Fruit fly (Drosophila melanogaster): Measurements from ENCODE around the gene Gtpx.

Gtpx gene

dm6 chr3L:3376551-3376950, 50.5 kb downstream of the Gtpx start, which contains the start of gene CG12012 (continued):
- TF ChIP-seq CG14965 (GFP tag; optimal IDR thresholded peaks at IDR 0.05; ENCODE audit: borderline replicate concordance), result no peak
- TF ChIP-seq Scr (GFP tag; IDR thresholded peaks at IDR 0.05; ENCODE audit: partially characterized antibody), result peak; percentile 58
- no peak for TF ChIP-seq gcm2 (GFP tag; optimal IDR thresholded peaks at IDR 0.05)
- TF ChIP-seq Bgb (GFP tag; IDR thresholded peaks at IDR 0.05; ENCODE audit: partially characterized antibody), result peak; percentile 57
- TF ChIP-seq CG10959 (GFP tag; IDR thresholded peaks at IDR 0.05), result no peak
- TF ChIP-seq luna (GFP tag; optimal IDR thresholded peaks at IDR 0.05), result no peak
- peak; percentile 55; the same call in 1 of the 2 replicates for TF ChIP-seq nerfin-2 (GFP tag; IDR thresholded peaks at IDR 0.05; ENCODE audit: partially characterized antibody)
- TF ChIP-seq az2 (GFP tag; optimal IDR thresholded peaks at IDR 0.05), result no peak
- no peak for TF ChIP-seq run (tag; optimal IDR thresholded peaks at IDR 0.05)
- TF ChIP-seq CG10209 (GFP tag; optimal IDR thresholded peaks at IDR 0.05), result no peak
- TF ChIP-seq Atf3 (GFP tag; optimal IDR thresholded peaks at IDR 0.05), result no peak
- TF ChIP-seq Mad (GFP tag; optimal IDR thresholded peaks at IDR 0.05), result no peak
- TF ChIP-seq Blimp-1 (GFP tag; optimal IDR thresholded peaks at IDR 0.05), result no peak
- no peak for TF ChIP-seq jigr1 (GFP tag; IDR thresholded peaks at IDR 0.05)
- no peak for TF ChIP-seq inv (GFP tag; IDR thresholded peaks at IDR 0.05; ENCODE audit: partially characterized antibody)
- no peak for TF ChIP-seq sr (GFP tag; IDR thresholded peaks at IDR 0.05)
- peak; percentile 4 for TF ChIP-seq Sry-δ (GFP tag; optimal IDR thresholded peaks at IDR 0.05)
- TF ChIP-seq wor (GFP tag; IDR thresholded peaks at IDR 0.05), result no peak
- no peak for TF ChIP-seq mld (GFP tag; IDR thresholded peaks at IDR 0.05; ENCODE audit: partially characterized antibody)
- no peak for TF ChIP-seq NK7.1 (GFP tag; optimal IDR thresholded peaks at IDR 0.05)
- TF ChIP-seq PHDP (tag; optimal IDR thresholded peaks at IDR 0.05), result no peak
- no peak for TF ChIP-seq Dbx (GFP tag; IDR thresholded peaks at IDR 0.05)
- no peak for TF ChIP-seq pros (GFP tag; optimal IDR thresholded peaks at IDR 0.05)
- no peak for TF ChIP-seq MTF-1 (GFP tag; optimal IDR thresholded peaks at IDR 0.05; ENCODE audit: borderline replicate concordance)
- no peak for TF ChIP-seq CG30403 (GFP tag; optimal IDR thresholded peaks at IDR 0.05)
- TF ChIP-seq CG14050 (GFP tag; IDR thresholded peaks at IDR 0.05), result no peak
- no peak for TF ChIP-seq CG43689 (GFP tag; IDR thresholded peaks at IDR 0.05)
- no peak for TF ChIP-seq wek (GFP tag; optimal IDR thresholded peaks at IDR 0.05)
- no peak for TF ChIP-seq yki (optimal IDR thresholded peaks at IDR 0.05)
- peak; percentile 50; the same call in 1 of the 2 replicates for TF ChIP-seq amos (GFP tag; IDR thresholded peaks at IDR 0.05; ENCODE audit: partially characterized antibody)
- no peak for TF ChIP-seq CG2199 (GFP tag; IDR thresholded peaks at IDR 0.05)
- TF ChIP-seq Antp (GFP tag; optimal IDR thresholded peaks at IDR 0.05), result no peak
- no peak for TF ChIP-seq Rx (GFP tag; IDR thresholded peaks at IDR 0.05)
- TF ChIP-seq CG8944 (GFP tag; optimal IDR thresholded peaks at IDR 0.05), result no peak
- no peak for TF ChIP-seq Deaf1 (tag; optimal IDR thresholded peaks at IDR 0.05)
- peak; percentile 43; the same call in 1 of the 2 replicates for TF ChIP-seq MBD-R2 (GFP tag; IDR thresholded peaks at IDR 0.05)
- peak; percentile 51; the same call in 1 of the 2 replicates for TF ChIP-seq tna (GFP tag; IDR thresholded peaks at IDR 0.05; ENCODE audit: partially characterized antibody)
- TF ChIP-seq CG9437 (GFP tag; optimal IDR thresholded peaks at IDR 0.05), result peak; percentile 63
- no peak for TF ChIP-seq Hand (GFP tag; optimal IDR thresholded peaks at IDR 0.05)
- peak; percentile 37; the same call in 1 of the 2 replicates for TF ChIP-seq unc-4 (GFP tag; IDR thresholded peaks at IDR 0.05; ENCODE audit: partially characterized antibody)
- no peak for TF ChIP-seq ATbp (GFP tag; optimal IDR thresholded peaks at IDR 0.05)
- no peak for TF ChIP-seq gt (GFP tag; IDR thresholded peaks at IDR 0.05)
- TF ChIP-seq tup (GFP tag; optimal IDR thresholded peaks at IDR 0.05), result no peak
- TF ChIP-seq CG9817 (tag; optimal IDR thresholded peaks at IDR 0.05), result no peak
- TF ChIP-seq dysf (GFP tag; IDR thresholded peaks at IDR 0.05), result no peak
- no peak for TF ChIP-seq sqz (GFP tag; optimal IDR thresholded peaks at IDR 0.05)
- 0 out of 3 replicates have a peak, but pooled peaks have one; percentile 17 for TF ChIP-seq knrl (GFP tag; IDR thresholded peaks at IDR 0.05; ENCODE audit: partially characterized antibody)
- TF ChIP-seq jumu (GFP tag; optimal IDR thresholded peaks at IDR 0.05), result no peak
- TF ChIP-seq shn (GFP tag; optimal IDR thresholded peaks at IDR 0.05), result no peak
- TF ChIP-seq CG17361 (GFP tag; IDR thresholded peaks at IDR 0.05), result no peak
- no peak for TF ChIP-seq CG16815 (GFP tag; optimal IDR thresholded peaks at IDR 0.05)
